Worm (Caenorhabditis elegans) whole organism, late embryonic: ENCODE data around the gene srg-16.

Experiments
- C38D4.7 ChIP-seq: fragments of 200-800 bp; sonication (Bioruptor generic); optimal IDR thresholded peaks from 2 replicates; lab custom pipeline; 2018; ENCODE audit warnings: mild to moderate bottlenecking, missing genetic modification characterization, moderate library complexity, missing compliant biosample characterization
- F13H6.1 ChIP-seq: sonication (generic microtip); optimal IDR thresholded peaks from 2 replicates; lab custom pipeline; 2016; ENCODE audit warnings: missing genetic modification characterization, missing compliant biosample characterization
- ama-1 ChIP-seq: fragments of 150-350 bp; optimal IDR thresholded peaks from 2 replicates; lab custom pipeline; 2014
- ceh-34 ChIP-seq: sonication (generic microtip); optimal IDR thresholded peaks from 2 replicates; lab custom pipeline; 2016; ENCODE audit warnings: mild to moderate bottlenecking, missing genetic modification characterization, missing compliant biosample characterization
- dmd-4 ChIP-seq: sonication (generic microtip); optimal IDR thresholded peaks from 2 replicates; lab custom pipeline; 2016; ENCODE audit warnings: borderline replicate concordance, missing genetic modification characterization, missing compliant biosample characterization
- ets-4 ChIP-seq: sonication (generic microtip); optimal IDR thresholded peaks from 2 replicates; lab custom pipeline; 2016; ENCODE audit warnings: missing genetic modification characterization, missing compliant biosample characterization
- fkh-10 ChIP-seq: fragments of 150-350 bp; optimal IDR thresholded peaks from 2 replicates; lab custom pipeline; 2014; ENCODE audit warnings: missing biosample characterization, missing genetic modification reagents, missing genetic modification characterization
- madf-2 ChIP-seq: sonication (generic microtip); optimal IDR thresholded peaks from 2 replicates; lab custom pipeline; 2017; ENCODE audit warnings: missing genetic modification characterization, missing compliant biosample characterization
- mec-3 ChIP-seq: sonication (generic microtip); optimal IDR thresholded peaks from 2 replicates; lab custom pipeline; 2016; ENCODE audit warnings: borderline replicate concordance, missing genetic modification characterization, missing compliant biosample characterization
- npax-4 ChIP-seq: sonication (generic microtip); optimal IDR thresholded peaks from 2 replicates; lab custom pipeline; 2016; ENCODE audit warnings: missing genetic modification characterization, missing compliant biosample characterization
- odd-2 ChIP-seq: sonication (generic microtip); optimal IDR thresholded peaks from 2 replicates; lab custom pipeline; 2017; ENCODE audit warnings: antibody characterized with exemption, mild to moderate bottlenecking, missing genetic modification characterization, missing compliant biosample characterization
- ttx-3 ChIP-seq: sonication (generic microtip); optimal IDR thresholded peaks from 2 replicates; lab custom pipeline; 2016; ENCODE audit warnings: missing genetic modification reagents, missing genetic modification characterization, missing compliant biosample characterization
- unc-55 ChIP-seq: sonication (generic microtip); optimal IDR thresholded peaks from 2 replicates; lab custom pipeline; 2017; ENCODE audit warnings: missing biosample characterization, missing genetic modification reagents, missing genetic modification characterization
- unc-86 ChIP-seq: sonication (generic microtip); optimal IDR thresholded peaks from 2 replicates; lab custom pipeline; 2016; ENCODE audit warnings: missing genetic modification characterization, missing compliant biosample characterization

ce11 chrII:12420486-12420885, 46.4 kb upstream of the srg-16 start, which contains the start of gene sre-26:
- TF ChIP-seq ama-1 (lab: Kevin White, UChicago) (no peak), madf-2 (tag; lab: Kevin White, UChicago) (no peak), ceh-34 (tag; lab: Kevin White, UChicago) (no peak), F13H6.1 (no peak), odd-2 (tag; lab: Kevin White, UChicago) (no peak), npax-4 (tag; lab: Kevin White, UChicago) (no peak), dmd-4 (tag; lab: Kevin White, UChicago) (no peak), ets-4 (tag; lab: Kevin White, UChicago) (no peak), C38D4.7 (GFP tag; lab: Kevin White, UChicago) (no peak), ttx-3 (tag; lab: Kevin White, UChicago) (no peak), unc-86 (no peak), unc-55 (no peak), mec-3 (tag; lab: Kevin White, UChicago) (no peak), fkh-10 (GFP tag; lab: Kevin White, UChicago) (no peak)
